Fruit fly (Drosophila melanogaster): ENCODE data around the gene CG12479.

dm6 chrX:14180728-14181127, 28.9 kb upstream of the CG12479 start, which contains the start of gene CG11584:
- TF ChIP-seq Dfd (GFP tag; optimal IDR thresholded peaks at IDR 0.05): no peak
- TF ChIP-seq usp (GFP tag; optimal IDR thresholded peaks at IDR 0.05): no peak
- no peak for TF ChIP-seq CG32264 (GFP tag; optimal IDR thresholded peaks at IDR 0.05)
- no peak for TF ChIP-seq pan (optimal IDR thresholded peaks at IDR 0.05)
- TF ChIP-seq OdsH (GFP tag; optimal IDR thresholded peaks at IDR 0.05): no peak
- TF ChIP-seq CG9705 (GFP tag; optimal IDR thresholded peaks at IDR 0.05): no peak
- no peak for TF ChIP-seq jim (GFP tag; optimal IDR thresholded peaks at IDR 0.05)
- TF ChIP-seq Dif (GFP tag; optimal IDR thresholded peaks at IDR 0.05; ENCODE audit: partially characterized antibody): no peak
- TF ChIP-seq h (GFP tag; optimal IDR thresholded peaks at IDR 0.05): no peak
